Worm (Caenorhabditis elegans): ENCODE data around the gene sri-72.

Gene sri-72

ce11 chrV:547980-548379, 20.0 kb downstream of the sri-72 start, which contains the start of gene C14C6.6:
TSS of gene C14C6.6 (minus strand) at chrV:548080.
- TF ChIP-seq ztf-11 (tag; optimal IDR thresholded peaks at IDR 0.05): no peak
- no peak for TF ChIP-seq nhr-237 (tag; optimal IDR thresholded peaks at IDR 0.05)
- no peak for TF ChIP-seq mep-1 (tag; optimal IDR thresholded peaks at IDR 0.05)
- no peak for TF ChIP-seq ces-1 (GFP tag; optimal IDR thresholded peaks at IDR 0.05)
- TF ChIP-seq nhr-2 (tag; optimal IDR thresholded peaks at IDR 0.05): no peak

ce11 chrV:543169-543568, 24.8 kb downstream of the sri-72 start, which contains the start of gene C14C6.3:
TSS of gene C14C6.3 (plus strand) at chrV:543469.
- TF ChIP-seq blmp-1 (tag; optimal IDR thresholded peaks at IDR 0.05): no peak
- no peak for TF ChIP-seq lsy-2 (tag; optimal IDR thresholded peaks at IDR 0.05)
- TF ChIP-seq nhr-28 (tag; optimal IDR thresholded peaks at IDR 0.05): no peak
- TF ChIP-seq nhr-2 (tag; optimal IDR thresholded peaks at IDR 0.05): no peak
- no peak for TF ChIP-seq ham-2 (GFP tag; optimal IDR thresholded peaks at IDR 0.05)
- TF ChIP-seq pha-4 (tag; optimal IDR thresholded peaks at IDR 0.05): no peak
- TF ChIP-seq ces-1 (GFP tag; optimal IDR thresholded peaks at IDR 0.05): no peak
- no peak for TF ChIP-seq hlh-1 (tag; optimal IDR thresholded peaks at IDR 0.05)
- TF ChIP-seq sptf-1 (tag; optimal IDR thresholded peaks at IDR 0.05): no peak
- no peak for TF ChIP-seq sem-2 (GFP tag; optimal IDR thresholded peaks at IDR 0.05)
- TF ChIP-seq lin-32 (GFP tag; optimal IDR thresholded peaks at IDR 0.05): no peak
- TF ChIP-seq zip-8 (tag; optimal IDR thresholded peaks at IDR 0.05): no peak
- TF ChIP-seq unc-62 (GFP tag; optimal IDR thresholded peaks at IDR 0.05): no peak
- TF ChIP-seq drap-1 (GFP tag; optimal IDR thresholded peaks at IDR 0.05): no peak
- no peak for TF ChIP-seq snpc-4 (tag; optimal IDR thresholded peaks at IDR 0.05)
- TF ChIP-seq unc-39 (tag; optimal IDR thresholded peaks at IDR 0.05): no peak
- no peak for TF ChIP-seq mab-5 (tag; optimal IDR thresholded peaks at IDR 0.05)
- TF ChIP-seq unc-120 (tag; optimal IDR thresholded peaks at IDR 0.05; ENCODE audit: poor library complexity, severe bottlenecking): no peak
- TF ChIP-seq nhr-76 (tag; optimal IDR thresholded peaks at IDR 0.05): no peak
- TF ChIP-seq bed-3 (GFP tag; optimal IDR thresholded peaks at IDR 0.05): no peak

- TF ChIP-seq drap-1 (GFP tag; optimal IDR thresholded peaks at IDR 0.05) (no peak), unc-120 (tag; optimal IDR thresholded peaks at IDR 0.05; ENCODE audit: poor library complexity, severe bottlenecking) (no peak), nhr-2 (tag; optimal IDR thresholded peaks at IDR 0.05) (no peak), flh-1 (GFP tag; optimal IDR thresholded peaks at IDR 0.05) (no peak)
These were observed 26.5 kb downstream of the sri-72 start for ce11 chrV:541470-541869.

ce11 chrV:539040-539510, 28.9 kb downstream of the sri-72 start, which contains the start of gene nhr-155:
TSS of gene nhr-155 (plus strand) at chrV:539460.
- peak; percentile 77 for TF ChIP-seq elt-1 (tag; optimal IDR thresholded peaks at IDR 0.05; ENCODE audit: borderline replicate concordance, insufficient read depth)
- no peak for TF ChIP-seq ceh-43 (GFP tag; optimal IDR thresholded peaks at IDR 0.05)

ce11 chrV:536571-536970, 31.4 kb downstream of the sri-72 start, which contains the start of gene C14C6.5:
TSS of gene C14C6.5 (plus strand) at chrV:536628.
- TF ChIP-seq ham-2 (GFP tag; optimal IDR thresholded peaks at IDR 0.05) (no peak), ztf-11 (tag; optimal IDR thresholded peaks at IDR 0.05) (no peak), sptf-1 (tag; optimal IDR thresholded peaks at IDR 0.05) (no peak), lin-13 (tag; optimal IDR thresholded peaks at IDR 0.05) (no peak), M03D4.4 (tag; optimal IDR thresholded peaks at IDR 0.05) (no peak), sem-2 (GFP tag; optimal IDR thresholded peaks at IDR 0.05) (no peak), unc-39 (tag; optimal IDR thresholded peaks at IDR 0.05) (no peak), nhr-2 (tag; optimal IDR thresholded peaks at IDR 0.05) (no peak), flh-1 (GFP tag; optimal IDR thresholded peaks at IDR 0.05) (no peak), ceh-39 (tag; optimal IDR thresholded peaks at IDR 0.05) (no peak), lin-32 (GFP tag; optimal IDR thresholded peaks at IDR 0.05) (no peak), mls-2 (tag; optimal IDR thresholded peaks at IDR 0.05) (no peak), bed-3 (GFP tag; optimal IDR thresholded peaks at IDR 0.05) (no peak), ceh-83 (GFP tag; optimal IDR thresholded peaks at IDR 0.05) (no peak), drap-1 (GFP tag; optimal IDR thresholded peaks at IDR 0.05) (no peak), pha-4 (tag; optimal IDR thresholded peaks at IDR 0.05) (no peak), unc-120 (tag; optimal IDR thresholded peaks at IDR 0.05; ENCODE audit: poor library complexity, severe bottlenecking) (no peak), elt-1 (tag; optimal IDR thresholded peaks at IDR 0.05; ENCODE audit: borderline replicate concordance, insufficient read depth) (no peak), snpc-4 (tag; optimal IDR thresholded peaks at IDR 0.05) (no peak)
